Worm (Caenorhabditis elegans) whole organism, midembryonic: ENCODE results near the gene W03F8.4.
A peak's percentile ranks its signal among the peaks of the same experiment; 100 is the strongest.

ENCODE experiments used
- cog-1 ChIP-seq: sonication (generic microtip); optimal IDR thresholded peaks from 2 replicates; lab custom pipeline; 2016; ENCODE audit warnings: missing genetic modification characterization, missing compliant biosample characterization
- klf-2 ChIP-seq: fragments of 200-800 bp; sonication (Bioruptor generic); conservative IDR thresholded peaks from 2 replicates; pipeline ENCODE4 v1.3.6; 2022; ENCODE audit warnings: missing genetic modification reagents, missing genetic modification characterization, missing compliant biosample characterization
- tab-1 ChIP-seq: fragments of 200-800 bp; sonication (Bioruptor generic); IDR thresholded peaks from 2 replicates; pipeline ENCODE4 v1.3.6; 2022; ENCODE audit warnings: missing genetic modification characterization, missing compliant biosample characterization

- TF ChIP-seq tab-1 (GFP tag; lab: Robert Waterston, UW), result no peak
- TF ChIP-seq klf-2 (GFP tag; lab: Robert Waterston, UW), result no peak
- peak; percentile 39 for TF ChIP-seq cog-1
Measured at ce11 chrIV:5209390-5209789, 25.5 kb downstream of the W03F8.4 start, which contains the start of the genes Y59E9AL.36 and nbet-1.
